Worm (Caenorhabditis elegans): ENCODE data around the gene str-190.

The str-190 gene

ce11 chrV:7465509-7465908 is 12.8 kb downstream of the str-190 start, which contains the start of gene F25E5.1:
Gene F25E5.1 (plus strand): TSS chrV:7465884.
- TF ChIP-seq skn-1 (tag; optimal IDR thresholded peaks at IDR 0.05) (no peak), zag-1 (tag; optimal IDR thresholded peaks at IDR 0.05) (no peak), lin-15B (tag; optimal IDR thresholded peaks at IDR 0.05) (peak; percentile 77), egl-5 (tag; optimal IDR thresholded peaks at IDR 0.05) (peak; percentile 50), nhr-43 (tag; optimal IDR thresholded peaks at IDR 0.05; ENCODE audit: poor library complexity, severe bottlenecking) (peak; percentile 57), elt-2 (tag; optimal IDR thresholded peaks at IDR 0.05) (peak; percentile 40), elt-1 (tag; optimal IDR thresholded peaks at IDR 0.05) (no peak), fkh-10 (GFP tag; optimal IDR thresholded peaks at IDR 0.05) (no peak), nhr-25 (tag; optimal IDR thresholded peaks at IDR 0.05) (peak; percentile 65), hmg-11 (tag; optimal IDR thresholded peaks at IDR 0.05) (peak; percentile 80), snpc-4 (tag; optimal IDR thresholded peaks at IDR 0.05) (peak; percentile 76), pqm-1 (tag; optimal IDR thresholded peaks at IDR 0.05) (peak; percentile 39), nfya-1 (tag; optimal IDR thresholded peaks at IDR 0.05; ENCODE audit: insufficient read depth) (peak; percentile 71)

- no peak for TF ChIP-seq nhr-11 (tag; optimal IDR thresholded peaks at IDR 0.05)
- no peak for TF ChIP-seq fos-1 (tag; optimal IDR thresholded peaks at IDR 0.05)
- TF ChIP-seq skn-1 (tag; optimal IDR thresholded peaks at IDR 0.05), result no peak
- TF ChIP-seq elt-3 (tag; optimal IDR thresholded peaks at IDR 0.05), result no peak
- no peak for TF ChIP-seq nhr-28 (tag; optimal IDR thresholded peaks at IDR 0.05)
- no peak for TF ChIP-seq mml-1 (tag; optimal IDR thresholded peaks at IDR 0.05)
- TF ChIP-seq nhr-23 (tag; optimal IDR thresholded peaks at IDR 0.05), result no peak
Measured at ce11 chrV:7464696-7465095, 13.6 kb downstream of the str-190 start, which contains the start of gene srh-89. Gene srh-89 (minus strand): TSS chrV:7464796.

ce11 chrV:7460898-7461297 is 17.4 kb downstream of the str-190 start, which contains the start of gene srh-92:
Gene srh-92 (minus strand): TSS chrV:7460998.
- TF ChIP-seq pqm-1 (tag; optimal IDR thresholded peaks at IDR 0.05) (no peak), ama-1 (optimal IDR thresholded peaks at IDR 0.05) (no peak), tbx-2 (tag; optimal IDR thresholded peaks at IDR 0.05) (no peak), ceh-9 (tag; optimal IDR thresholded peaks at IDR 0.05) (no peak), ztf-11 (tag; optimal IDR thresholded peaks at IDR 0.05) (no peak), ceh-28 (tag; optimal IDR thresholded peaks at IDR 0.05) (no peak), hmg-11 (tag; optimal IDR thresholded peaks at IDR 0.05) (no peak), ceh-82 (tag; optimal IDR thresholded peaks at IDR 0.05) (no peak), R02D3.7 (tag; optimal IDR thresholded peaks at IDR 0.05) (no peak), nhr-25 (tag; optimal IDR thresholded peaks at IDR 0.05) (no peak), mdl-1 (tag; optimal IDR thresholded peaks at IDR 0.05) (no peak), nhr-237 (tag; optimal IDR thresholded peaks at IDR 0.05) (no peak), nhr-12 (tag; optimal IDR thresholded peaks at IDR 0.05) (no peak), mml-1 (tag; optimal IDR thresholded peaks at IDR 0.05) (no peak), nhr-28 (tag; optimal IDR thresholded peaks at IDR 0.05) (no peak)

- no peak for TF ChIP-seq ZK546.5 (tag; optimal IDR thresholded peaks at IDR 0.05)
- TF ChIP-seq jun-1 (tag; optimal IDR thresholded peaks at IDR 0.05), result no peak
- no peak for TF ChIP-seq elt-1 (tag; optimal IDR thresholded peaks at IDR 0.05)
- no peak for TF ChIP-seq pha-4 (tag; optimal IDR thresholded peaks at IDR 0.05)
- no peak for TF ChIP-seq ceh-28 (tag; optimal IDR thresholded peaks at IDR 0.05)
- no peak for TF ChIP-seq snpc-4 (tag; optimal IDR thresholded peaks at IDR 0.05)
- TF ChIP-seq egl-27 (tag; optimal IDR thresholded peaks at IDR 0.05), result no peak
- no peak for TF ChIP-seq ceh-82 (tag; optimal IDR thresholded peaks at IDR 0.05)
- no peak for TF ChIP-seq ama-1 (optimal IDR thresholded peaks at IDR 0.05)
- no peak for TF ChIP-seq pqm-1 (tag; optimal IDR thresholded peaks at IDR 0.05)
- no peak for TF ChIP-seq nhr-28 (tag; optimal IDR thresholded peaks at IDR 0.05)
Measured at ce11 chrV:7455008-7455407, 23.3 kb downstream of the str-190 start, which contains the start of gene F25E5.2. Gene F25E5.2 (plus strand): TSS chrV:7455308.

- no peak for TF ChIP-seq lsy-12 (tag; optimal IDR thresholded peaks at IDR 0.05)
- TF ChIP-seq nhr-237 (tag; optimal IDR thresholded peaks at IDR 0.05), result no peak
- no peak for TF ChIP-seq nhr-28 (tag; optimal IDR thresholded peaks at IDR 0.05)
- no peak for TF ChIP-seq fkh-2 (tag; optimal IDR thresholded peaks at IDR 0.05)
- no peak for TF ChIP-seq elt-3 (tag; optimal IDR thresholded peaks at IDR 0.05)
- TF ChIP-seq egl-27 (tag; optimal IDR thresholded peaks at IDR 0.05), result no peak
- no peak for TF ChIP-seq tbx-2 (tag; optimal IDR thresholded peaks at IDR 0.05)
- TF ChIP-seq nhr-25 (tag; optimal IDR thresholded peaks at IDR 0.05), result no peak
- no peak for TF ChIP-seq ceh-28 (tag; optimal IDR thresholded peaks at IDR 0.05)
- TF ChIP-seq lin-39 (tag; optimal IDR thresholded peaks at IDR 0.05), result no peak
- TF ChIP-seq elt-1 (tag; optimal IDR thresholded peaks at IDR 0.05), result no peak
- TF ChIP-seq elt-2 (tag; optimal IDR thresholded peaks at IDR 0.05), result no peak
- no peak for TF ChIP-seq nhr-76 (tag; optimal IDR thresholded peaks at IDR 0.05)
- no peak for TF ChIP-seq R02D3.7 (tag; optimal IDR thresholded peaks at IDR 0.05)
- TF ChIP-seq jun-1 (tag; optimal IDR thresholded peaks at IDR 0.05), result no peak
- TF ChIP-seq egl-5 (tag; optimal IDR thresholded peaks at IDR 0.05), result no peak
- TF ChIP-seq mdl-1 (tag; optimal IDR thresholded peaks at IDR 0.05), result no peak
- TF ChIP-seq hmg-11 (tag; optimal IDR thresholded peaks at IDR 0.05), result no peak
Measured at ce11 chrV:7454236-7454635, 24.1 kb downstream of the str-190 start, which contains the start of gene try-8. Gene try-8 (minus strand): TSS chrV:7454336.

Data from whole organism, L3 larva.